Worm (Caenorhabditis elegans): ENCODE measurements around the gene F29G6.1.

DNA sequence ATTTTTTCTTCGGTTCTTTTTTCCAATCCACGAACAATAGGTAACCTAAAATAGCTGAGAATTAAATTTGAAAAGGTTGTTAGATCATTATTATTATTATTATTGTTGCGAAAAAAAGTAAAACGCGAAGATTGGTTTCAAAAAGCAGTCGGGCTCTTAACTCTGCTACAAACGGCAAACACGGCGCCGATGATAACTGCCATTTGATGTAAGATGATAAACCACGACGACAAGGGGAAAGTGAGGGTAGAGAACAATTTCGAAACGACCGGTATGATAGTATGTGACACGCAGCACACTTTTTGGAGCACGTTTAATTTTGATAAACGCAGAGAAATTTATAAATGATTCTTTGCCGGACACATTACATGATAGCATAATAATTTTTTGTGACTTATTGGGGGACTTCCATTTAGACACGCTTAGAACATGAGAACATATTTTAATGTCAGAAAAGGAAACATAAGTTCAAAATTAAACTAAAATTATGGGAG lies 17.0 kb downstream of the F29G6.1 start, which contains the start of gene hpo-34:
- TF ChIP-seq snpc-4 (tag; optimal IDR thresholded peaks at IDR 0.05) (no peak), nfya-1 (tag; optimal IDR thresholded peaks at IDR 0.05; ENCODE audit: insufficient read depth) (no peak), unc-62 (GFP tag; optimal IDR thresholded peaks at IDR 0.05) (no peak)
